Worm (Caenorhabditis elegans) whole organism, L4 larva: ENCODE data around the gene rgs-3.

Experiments used
- F10B5.3 ChIP-seq: sonication (generic microtip); optimal IDR thresholded peaks from 2 replicates; lab custom pipeline; 2016; ENCODE audit warnings: mild to moderate bottlenecking, missing genetic modification characterization, missing compliant biosample characterization
- ZK546.5 ChIP-seq, 2 experiments: sonication (generic microtip); optimal IDR thresholded peaks; 2 replicates each; lab custom pipeline; 2017; ENCODE audit warnings: missing biosample characterization in 2 of 2, missing genetic modification characterization in 2 of 2
- aly-2 ChIP-seq: sonication (generic microtip); optimal IDR thresholded peaks from 2 replicates; lab custom pipeline; 2018; ENCODE audit warnings: missing biosample characterization, missing genetic modification characterization
- ceh-28 ChIP-seq: fragments of 150-350 bp; optimal IDR thresholded peaks from 2 replicates; lab custom pipeline; 2014; ENCODE audit warnings: missing biosample characterization, missing genetic modification reagents, missing genetic modification characterization
- ceh-62 ChIP-seq: sonication (generic microtip); optimal IDR thresholded peaks from 2 replicates; lab custom pipeline; 2017; ENCODE audit warnings: missing biosample characterization, missing genetic modification characterization
- lsy-2 ChIP-seq, 2 experiments: fragments of 150-350 bp in 1 of 2; sonication (generic microtip) in 1 of 2; optimal IDR thresholded peaks; 2 replicates each; lab custom pipeline; 2014 to 2017; ENCODE audit warnings: missing biosample characterization in 2 of 2, missing genetic modification characterization in 2 of 2
- nhr-11 ChIP-seq: fragments of 150-350 bp; optimal IDR thresholded peaks from 2 replicates; lab custom pipeline; 2014; ENCODE audit warnings: missing biosample characterization, missing genetic modification characterization
- nhr-237 ChIP-seq: sonication (generic microtip); optimal IDR thresholded peaks from 2 replicates; lab custom pipeline; 2017; ENCODE audit warnings: missing biosample characterization, missing genetic modification characterization
- pha-4 ChIP-seq, 2 experiments: fragments of 150-350 bp in 1 of 2; fragments of 200-800 bp in 1 of 2; sonication (Bioruptor generic) in 1 of 2; IDR thresholded peaks in 1 of 2; optimal IDR thresholded peaks in 1 of 2; 2 replicates each; pipeline versions ENCODE4 v1.3.6 to Lab custom; 2014 to 2022; ENCODE audit warnings: missing genetic modification characterization in 2 of 2, missing genetic modification reagents in 2 of 2, missing biosample characterization in 1 of 2, missing compliant biosample characterization in 1 of 2
- snpc-4 ChIP-seq: fragments of 150-350 bp; optimal IDR thresholded peaks from 2 replicates; lab custom pipeline; 2014; ENCODE audit warnings: missing biosample characterization, missing genetic modification characterization
- tag-97 ChIP-seq: fragments of 200-800 bp; sonication (Bioruptor generic); IDR thresholded peaks from 2 replicates; pipeline ENCODE4 v1.3.6; 2022; ENCODE audit warnings: missing genetic modification characterization, missing compliant biosample characterization
- unc-39 ChIP-seq: sonication (generic microtip); optimal IDR thresholded peaks from 2 replicates; lab custom pipeline; 2017; ENCODE audit warnings: missing biosample characterization, missing genetic modification characterization

DNA sequence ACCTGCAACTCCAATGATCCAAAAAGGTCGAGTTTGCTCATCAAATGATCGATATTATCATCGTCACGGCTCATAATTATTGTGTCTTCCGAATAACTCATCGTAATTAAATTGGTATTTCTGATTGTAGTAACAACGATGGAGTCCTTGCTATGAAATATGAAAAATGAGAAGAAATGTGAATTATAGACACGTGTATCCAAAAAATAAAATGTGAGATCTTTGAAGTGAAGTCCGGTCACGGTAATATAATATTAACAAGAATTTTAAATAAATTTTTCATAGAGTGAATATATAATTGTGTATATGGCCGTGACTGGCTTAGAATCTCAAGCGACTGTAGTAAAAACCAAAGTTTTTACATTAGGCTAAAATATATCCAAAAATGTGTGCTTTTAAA is 32.5 kb upstream of the rgs-3 start, which contains the start of gene H12I13.1:
- TF ChIP-seq aly-2 (no peak), pha-4 (GFP tag; IDR thresholded peaks at IDR 0.05; lab: Robert Waterston, UW) (no peak), pha-4 (tag; optimal IDR thresholded peaks at IDR 0.05; lab: Kevin White, UChicago) (no peak), F10B5.3 (tag; lab: Kevin White, UChicago) (no peak), nhr-11 (tag; lab: Kevin White, UChicago) (no peak), lsy-2 (tag; optimal IDR thresholded peaks at IDR 0.05; lab: Kevin White, UChicago) (no peak), unc-39 (tag; lab: Kevin White, UChicago) (no peak), ceh-28 (tag; lab: Kevin White, UChicago) (no peak), ceh-62 (tag; lab: Kevin White, UChicago) (no peak), ZK546.5 (tag; optimal IDR thresholded peaks at IDR 0.05; lab: Kevin White, UChicago) (no peak), snpc-4 (no peak), tag-97 (GFP tag; lab: Robert Waterston, UW) (no peak), nhr-237 (no peak)
